Worm (Caenorhabditis elegans) whole organism, late embryonic: ENCODE data around the gene ZK816.3.
A peak's percentile ranks its signal among the peaks of the same experiment; 100 is the strongest.

Source experiments
- C08G9.2 ChIP-seq: sonication (generic microtip); optimal IDR thresholded peaks from 2 replicates; lab custom pipeline; 2016; ENCODE audit warnings: mild to moderate bottlenecking, missing genetic modification characterization, moderate library complexity, missing compliant biosample characterization
- C38D4.7 ChIP-seq: fragments of 200-800 bp; sonication (Bioruptor generic); optimal IDR thresholded peaks from 2 replicates; lab custom pipeline; 2018; ENCODE audit warnings: mild to moderate bottlenecking, missing genetic modification characterization, moderate library complexity, missing compliant biosample characterization
- F13H6.1 ChIP-seq: sonication (generic microtip); optimal IDR thresholded peaks from 2 replicates; lab custom pipeline; 2016; ENCODE audit warnings: missing genetic modification characterization, missing compliant biosample characterization
- K02D7.2 ChIP-seq: sonication (generic microtip); optimal IDR thresholded peaks from 2 replicates; lab custom pipeline; 2017; ENCODE audit warnings: mild to moderate bottlenecking, missing genetic modification characterization, missing compliant biosample characterization
- K09A11.1 ChIP-seq: sonication (generic microtip); optimal IDR thresholded peaks from 2 replicates; lab custom pipeline; 2017; ENCODE audit warnings: antibody characterized with exemption, mild to moderate bottlenecking, missing genetic modification characterization, missing compliant biosample characterization; ENCODE audit not compliant: insufficient read depth
- T23F11.4 ChIP-seq: fragments of 200-800 bp; sonication (Bioruptor generic); optimal IDR thresholded peaks from 2 replicates; lab custom pipeline; 2018; ENCODE audit warnings: mild to moderate bottlenecking, missing genetic modification characterization, missing compliant biosample characterization
- Y22D7AL.16 ChIP-seq: sonication (generic microtip); optimal IDR thresholded peaks from 2 replicates; lab custom pipeline; 2016; ENCODE audit warnings: missing genetic modification characterization, missing compliant biosample characterization
- ahr-1 ChIP-seq: sonication (generic microtip); optimal IDR thresholded peaks from 2 replicates; lab custom pipeline; 2016; ENCODE audit warnings: missing genetic modification characterization, missing compliant biosample characterization
- ama-1 ChIP-seq: fragments of 150-350 bp; optimal IDR thresholded peaks from 2 replicates; lab custom pipeline; 2014
- ceh-14 ChIP-seq: sonication (generic microtip); optimal IDR thresholded peaks from 2 replicates; lab custom pipeline; 2016; ENCODE audit warnings: missing genotype, missing genetic modification characterization, missing compliant biosample characterization
- ceh-2 ChIP-seq: sonication (generic microtip); optimal IDR thresholded peaks from 2 replicates; lab custom pipeline; 2016; ENCODE audit warnings: missing genotype, missing genetic modification characterization, missing compliant biosample characterization
- ceh-24 ChIP-seq: sonication (generic microtip); optimal IDR thresholded peaks from 2 replicates; lab custom pipeline; 2016; ENCODE audit warnings: mild to moderate bottlenecking, missing genetic modification characterization, missing compliant biosample characterization
- ceh-30 ChIP-seq: fragments of 150-350 bp; optimal IDR thresholded peaks from 2 replicates; lab custom pipeline; 2014; ENCODE audit warnings: missing biosample characterization, missing genetic modification characterization
- ceh-34 ChIP-seq: sonication (generic microtip); optimal IDR thresholded peaks from 2 replicates; lab custom pipeline; 2016; ENCODE audit warnings: mild to moderate bottlenecking, missing genetic modification characterization, missing compliant biosample characterization
- ceh-6 ChIP-seq: fragments of 200-800 bp; sonication (Bioruptor generic); optimal IDR thresholded peaks from 2 replicates; lab custom pipeline; 2018; ENCODE audit warnings: mild to moderate bottlenecking, missing genetic modification characterization, missing compliant biosample characterization
- ceh-9 ChIP-seq: sonication (generic microtip); optimal IDR thresholded peaks from 2 replicates; lab custom pipeline; 2016; ENCODE audit warnings: mild to moderate bottlenecking, missing genetic modification characterization, inconsistent platforms, missing compliant biosample characterization
- che-1 ChIP-seq: sonication (generic microtip); optimal IDR thresholded peaks from 2 replicates; lab custom pipeline; 2016; ENCODE audit warnings: mild to moderate bottlenecking, missing genetic modification characterization, missing compliant biosample characterization
- dmd-4 ChIP-seq: sonication (generic microtip); optimal IDR thresholded peaks from 2 replicates; lab custom pipeline; 2016; ENCODE audit warnings: borderline replicate concordance, missing genetic modification characterization, missing compliant biosample characterization
- dve-1 ChIP-seq: sonication (generic microtip); optimal IDR thresholded peaks from 2 replicates; lab custom pipeline; 2017; ENCODE audit warnings: antibody characterized with exemption, mild to moderate bottlenecking, missing genetic modification characterization, missing compliant biosample characterization
- elt-2 ChIP-seq: sonication (generic microtip); optimal IDR thresholded peaks from 2 replicates; lab custom pipeline; 2016; ENCODE audit warnings: missing genetic modification reagents, missing genetic modification characterization, missing compliant biosample characterization
- elt-4 ChIP-seq: sonication (generic microtip); optimal IDR thresholded peaks from 2 replicates; lab custom pipeline; 2016; ENCODE audit warnings: missing genetic modification characterization, missing compliant biosample characterization
- ets-4 ChIP-seq: sonication (generic microtip); optimal IDR thresholded peaks from 2 replicates; lab custom pipeline; 2016; ENCODE audit warnings: missing genetic modification characterization, missing compliant biosample characterization
- eyg-1 ChIP-seq: sonication (generic microtip); optimal IDR thresholded peaks from 2 replicates; lab custom pipeline; 2016; ENCODE audit warnings: missing genotype, missing genetic modification characterization, missing compliant biosample characterization
- fax-1 ChIP-seq: sonication (generic microtip); optimal IDR thresholded peaks from 2 replicates; lab custom pipeline; 2016; ENCODE audit warnings: missing genotype, missing genetic modification characterization, missing compliant biosample characterization
- fkh-10 ChIP-seq: fragments of 150-350 bp; optimal IDR thresholded peaks from 2 replicates; lab custom pipeline; 2014; ENCODE audit warnings: missing biosample characterization, missing genetic modification reagents, missing genetic modification characterization
- fkh-6 ChIP-seq: sonication (generic microtip); optimal IDR thresholded peaks from 2 replicates; lab custom pipeline; 2016; ENCODE audit warnings: missing genetic modification characterization, missing compliant biosample characterization
- gmeb-2 ChIP-seq: sonication (generic microtip); optimal IDR thresholded peaks from 2 replicates; lab custom pipeline; 2016; ENCODE audit warnings: missing genetic modification characterization, inconsistent platforms, missing compliant biosample characterization
- hlh-13 ChIP-seq: fragments of 200-800 bp; sonication (Bioruptor generic); optimal IDR thresholded peaks from 2 replicates; lab custom pipeline; 2018; ENCODE audit warnings: mild to moderate bottlenecking, missing genetic modification characterization, missing compliant biosample characterization
- hlh-15 ChIP-seq: sonication (generic microtip); optimal IDR thresholded peaks from 2 replicates; lab custom pipeline; 2016; ENCODE audit warnings: missing genetic modification characterization, missing compliant biosample characterization
- hlh-30 ChIP-seq: sonication (generic microtip); optimal IDR thresholded peaks from 2 replicates; lab custom pipeline; 2017; ENCODE audit warnings: antibody characterized with exemption, missing genetic modification characterization, missing compliant biosample characterization; ENCODE audit not compliant: insufficient read depth
- hlh-8 ChIP-seq: sonication (generic microtip); optimal IDR thresholded peaks from 2 replicates; lab custom pipeline; 2016; ENCODE audit warnings: missing genotype, missing genetic modification characterization, missing compliant biosample characterization
- lim-6 ChIP-seq: sonication (generic microtip); optimal IDR thresholded peaks from 2 replicates; lab custom pipeline; 2016; ENCODE audit warnings: missing genetic modification characterization, missing compliant biosample characterization
- lin-11 ChIP-seq: fragments of 200-800 bp; sonication (Bioruptor generic); optimal IDR thresholded peaks from 2 replicates; lab custom pipeline; 2018; ENCODE audit warnings: mild to moderate bottlenecking, missing genetic modification characterization, missing compliant biosample characterization
- madf-2 ChIP-seq: sonication (generic microtip); optimal IDR thresholded peaks from 2 replicates; lab custom pipeline; 2017; ENCODE audit warnings: missing genetic modification characterization, missing compliant biosample characterization
- mec-3 ChIP-seq: sonication (generic microtip); optimal IDR thresholded peaks from 2 replicates; lab custom pipeline; 2016; ENCODE audit warnings: borderline replicate concordance, missing genetic modification characterization, missing compliant biosample characterization
- nhr-11 ChIP-seq: fragments of 150-350 bp; optimal IDR thresholded peaks from 2 replicates; lab custom pipeline; 2014; ENCODE audit warnings: missing biosample characterization, missing genetic modification characterization
- nhr-232 ChIP-seq: sonication (generic microtip); optimal IDR thresholded peaks from 2 replicates; lab custom pipeline; 2016; ENCODE audit warnings: missing genetic modification characterization, missing compliant biosample characterization
- odd-2 ChIP-seq: sonication (generic microtip); optimal IDR thresholded peaks from 2 replicates; lab custom pipeline; 2017; ENCODE audit warnings: antibody characterized with exemption, mild to moderate bottlenecking, missing genetic modification characterization, missing compliant biosample characterization
- pat-9 ChIP-seq: fragments of 200-800 bp; sonication (Bioruptor generic); optimal IDR thresholded peaks from 2 replicates; lab custom pipeline; 2018; ENCODE audit warnings: mild to moderate bottlenecking, missing genetic modification characterization, moderate library complexity, missing compliant biosample characterization
- pax-1 ChIP-seq: fragments of 150-350 bp; optimal IDR thresholded peaks from 2 replicates; lab custom pipeline; 2014; ENCODE audit warnings: missing biosample characterization, missing genetic modification characterization
- pha-2 ChIP-seq: sonication (generic microtip); optimal IDR thresholded peaks from 2 replicates; lab custom pipeline; 2017; ENCODE audit warnings: mild to moderate bottlenecking, missing genetic modification characterization, missing compliant biosample characterization
- pqm-1 ChIP-seq: sonication (generic microtip); optimal IDR thresholded peaks from 2 replicates; lab custom pipeline; 2016; ENCODE audit warnings: missing genetic modification characterization, missing compliant biosample characterization
- pros-1 ChIP-seq: fragments of 150-350 bp; optimal IDR thresholded peaks from 2 replicates; lab custom pipeline; 2014; ENCODE audit warnings: missing biosample characterization, missing genetic modification reagents, missing genetic modification characterization
- sdc-2 ChIP-seq: sonication (generic microtip); optimal IDR thresholded peaks from 2 replicates; lab custom pipeline; 2016; ENCODE audit warnings: missing genotype, missing genetic modification characterization, missing compliant biosample characterization
- sox-2 ChIP-seq: fragments of 200-800 bp; sonication (Bioruptor generic); IDR thresholded peaks from 2 replicates; pipeline ENCODE4 v1.3.6; 2022; ENCODE audit warnings: missing genetic modification reagents, missing genetic modification characterization, missing compliant biosample characterization
- sox-4 ChIP-seq: sonication (generic microtip); optimal IDR thresholded peaks from 2 replicates; lab custom pipeline; 2017; ENCODE audit warnings: mild to moderate bottlenecking, missing genetic modification characterization, inconsistent platforms, missing compliant biosample characterization
- syd-9 ChIP-seq: sonication (generic microtip); optimal IDR thresholded peaks from 2 replicates; lab custom pipeline; 2016; ENCODE audit warnings: mild to moderate bottlenecking, missing genetic modification characterization, moderate library complexity, missing compliant biosample characterization
- ttx-3 ChIP-seq: sonication (generic microtip); optimal IDR thresholded peaks from 2 replicates; lab custom pipeline; 2016; ENCODE audit warnings: missing genetic modification reagents, missing genetic modification characterization, missing compliant biosample characterization
- unc-3 ChIP-seq, 2 experiments: fragments of 200-800 bp in 1 of 2; sonication (Bioruptor generic) in 1 of 2; sonication (generic microtip) in 1 of 2; conservative IDR thresholded peaks in 1 of 2; optimal IDR thresholded peaks in 1 of 2; 2 replicates each; pipeline versions ENCODE4 v1.3.6 to Lab custom; 2016 to 2022; ENCODE audit warnings: missing compliant biosample characterization in 2 of 2, missing genetic modification characterization in 2 of 2, missing genetic modification reagents in 1 of 2
- unc-42 ChIP-seq: sonication (generic microtip); optimal IDR thresholded peaks from 2 replicates; lab custom pipeline; 2016; ENCODE audit warnings: missing genotype, missing genetic modification characterization, missing compliant biosample characterization
- unc-55 ChIP-seq: sonication (generic microtip); optimal IDR thresholded peaks from 2 replicates; lab custom pipeline; 2017; ENCODE audit warnings: missing biosample characterization, missing genetic modification reagents, missing genetic modification characterization
- ztf-16 ChIP-seq: sonication (generic microtip); optimal IDR thresholded peaks from 2 replicates; lab custom pipeline; 2017; ENCODE audit warnings: missing genetic modification characterization, missing compliant biosample characterization

Gene ZK816.3

DNA sequence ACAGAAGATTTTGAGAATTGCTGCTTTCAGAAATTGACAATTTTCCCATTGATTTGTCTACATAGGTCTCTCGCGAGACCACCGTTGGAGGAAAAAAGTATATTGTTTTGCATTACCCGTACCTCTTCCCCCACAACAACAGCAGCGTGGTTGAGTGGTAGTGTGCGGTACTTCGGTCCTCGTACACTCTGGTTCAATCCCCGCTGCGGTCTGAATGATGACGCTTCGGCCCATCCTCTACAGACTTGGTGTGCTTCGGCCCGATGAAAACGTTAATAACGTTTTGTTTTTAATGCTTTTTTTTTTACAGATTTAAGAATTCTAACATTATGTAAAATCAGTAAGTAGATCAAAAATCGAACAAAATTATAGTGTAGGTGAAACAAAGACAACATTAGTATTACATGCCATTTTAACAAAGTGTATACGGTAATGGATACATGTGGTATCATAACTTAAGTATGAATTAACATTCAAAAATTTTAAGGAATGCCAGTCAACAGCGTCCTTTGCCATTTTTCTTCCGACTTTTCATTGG lies at the start of gene ZK816.3:
Gene ZK816.3 (plus strand): TSS at position 488 of the 538 bp plus-strand sequence.
- TF ChIP-seq elt-2 (tag; lab: Kevin White, UChicago) (peak; percentile 78), gmeb-2 (tag; lab: Kevin White, UChicago) (peak; percentile 29), fkh-10 (GFP tag; lab: Kevin White, UChicago) (no peak), elt-4 (no peak), lim-6 (tag; lab: Kevin White, UChicago) (no peak), C08G9.2 (tag; lab: Kevin White, UChicago) (peak; percentile 43), dmd-4 (tag; lab: Kevin White, UChicago) (no peak), che-1 (peak; percentile 60), Y22D7AL.16 (tag; lab: Kevin White, UChicago) (peak; percentile 37), K02D7.2 (tag; lab: Kevin White, UChicago) (no peak), ceh-24 (tag; lab: Kevin White, UChicago) (no peak), unc-55 (GFP tag; lab: Kevin White, UChicago) (no peak), pat-9 (peak; percentile 71), nhr-232 (tag; lab: Kevin White, UChicago) (peak; percentile 74), ets-4 (tag; lab: Kevin White, UChicago) (no peak), hlh-15 (peak; percentile 29), ceh-2 (tag; lab: Kevin White, UChicago) (peak; percentile 28), sox-2 (GFP tag; lab: Robert Waterston, UW) (peak; percentile 77), odd-2 (tag; lab: Kevin White, UChicago) (no peak), pqm-1 (tag; lab: Kevin White, UChicago) (no peak), hlh-30 (tag; lab: Kevin White, UChicago) (no peak), eyg-1 (peak; percentile 30), ttx-3 (tag; lab: Kevin White, UChicago) (peak; percentile 32), unc-3 (GFP tag; conservative IDR thresholded peaks at IDR 0.05; lab: Robert Waterston, UW) (peak; percentile 46; the same call in 1 of the 2 replicates), unc-3 (tag; optimal IDR thresholded peaks at IDR 0.05; lab: Kevin White, UChicago) (no peak), ceh-6 (GFP tag; lab: Kevin White, UChicago) (peak; percentile 75), C38D4.7 (GFP tag; lab: Kevin White, UChicago) (peak; percentile 35), nhr-11 (no peak), pros-1 (tag; lab: Kevin White, UChicago) (no peak), ama-1 (lab: Kevin White, UChicago) (no peak), sox-4 (tag; lab: Kevin White, UChicago) (peak; percentile 61), ceh-30 (tag; lab: Kevin White, UChicago) (no peak), ceh-34 (tag; lab: Kevin White, UChicago) (peak; percentile 60), madf-2 (tag; lab: Kevin White, UChicago) (peak; percentile 32), sdc-2 (tag; lab: Kevin White, UChicago) (peak; percentile 63), fkh-6 (tag; lab: Kevin White, UChicago) (peak; percentile 69), K09A11.1 (tag; lab: Kevin White, UChicago) (peak; percentile 55), F13H6.1 (tag; lab: Kevin White, UChicago) (no peak), pha-2 (peak; percentile 50), unc-42 (no peak), ahr-1 (no peak), hlh-8 (peak; percentile 23), hlh-13 (GFP tag; lab: Kevin White, UChicago) (no peak), ceh-9 (no peak), ceh-14 (tag; lab: Kevin White, UChicago) (peak; percentile 4), ztf-16 (no peak), pax-1 (tag; lab: Kevin White, UChicago) (no peak), syd-9 (no peak), lin-11 (tag; lab: Kevin White, UChicago) (peak; percentile 43), T23F11.4 (GFP tag; lab: Kevin White, UChicago) (no peak), dve-1 (peak; percentile 15), fax-1 (peak; percentile 35), mec-3 (tag; lab: Kevin White, UChicago) (no peak)
